Worm (Caenorhabditis elegans): Measurements from ENCODE around the gene psme-3.

DNA sequence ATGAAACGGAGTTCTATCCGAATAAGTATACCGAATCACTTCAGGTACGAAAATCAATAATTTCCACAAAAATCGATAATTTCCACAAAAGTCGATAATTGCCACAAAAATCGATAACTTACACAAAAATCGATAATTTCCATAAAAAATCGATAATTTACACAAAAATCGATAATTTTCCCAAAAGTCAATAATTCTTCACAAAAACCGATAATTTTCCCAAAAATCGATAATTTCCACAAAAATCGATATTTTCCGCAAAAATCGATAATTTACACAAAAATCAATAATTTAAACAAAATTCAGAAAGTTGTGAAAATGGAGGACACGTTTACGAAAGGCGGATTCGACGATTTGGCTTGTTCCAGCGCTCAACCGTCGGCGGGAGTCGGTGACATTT lies 46.9 kb downstream of the psme-3 start:
- TF ChIP-seq sdc-2 (tag; optimal IDR thresholded peaks at IDR 0.05), result no peak
- TF ChIP-seq ceh-34 (tag; optimal IDR thresholded peaks at IDR 0.05), result no peak
- TF ChIP-seq ceh-9 (tag; optimal IDR thresholded peaks at IDR 0.05), result no peak
- TF ChIP-seq sox-4 (tag; optimal IDR thresholded peaks at IDR 0.05), result no peak
- no peak for TF ChIP-seq ztf-16 (tag; optimal IDR thresholded peaks at IDR 0.05)
- TF ChIP-seq pqm-1 (tag; optimal IDR thresholded peaks at IDR 0.05), result no peak
- no peak for TF ChIP-seq fkh-10 (GFP tag; optimal IDR thresholded peaks at IDR 0.05)
- TF ChIP-seq unc-42 (tag; optimal IDR thresholded peaks at IDR 0.05), result no peak
- no peak for TF ChIP-seq ttx-3 (tag; optimal IDR thresholded peaks at IDR 0.05)
- TF ChIP-seq ama-1 (optimal IDR thresholded peaks at IDR 0.05), result no peak
- TF ChIP-seq nfya-1 (tag; optimal IDR thresholded peaks at IDR 0.05), result no peak
- TF ChIP-seq pha-4 (tag; optimal IDR thresholded peaks at IDR 0.05), result no peak
- TF ChIP-seq tbx-7 (tag; optimal IDR thresholded peaks at IDR 0.05), result no peak
- no peak for TF ChIP-seq pat-9 (tag; optimal IDR thresholded peaks at IDR 0.05)

All from whole organism, late embryonic.